Fruit fly (Drosophila melanogaster): ENCODE results near the gene CG32107.

Gene CG32107

dm6 chr3L:12827705-12828104, 33.4 kb downstream of the CG32107 start:
- TF ChIP-seq Dfd (GFP tag; optimal IDR thresholded peaks at IDR 0.05) (no peak), sv (GFP tag; optimal IDR thresholded peaks at IDR 0.05) (no peak), Vsx2 (GFP tag; optimal IDR thresholded peaks at IDR 0.05; ENCODE audit: partially characterized antibody) (no peak), Rel (GFP tag; optimal IDR thresholded peaks at IDR 0.05) (no peak), Rel (tag; optimal IDR thresholded peaks at IDR 0.05) (no peak), rgr (GFP tag; optimal IDR thresholded peaks at IDR 0.05) (no peak), pan (optimal IDR thresholded peaks at IDR 0.05) (no peak), CG32264 (GFP tag; optimal IDR thresholded peaks at IDR 0.05) (no peak)

- TF ChIP-seq lola (GFP tag; optimal IDR thresholded peaks at IDR 0.05): no peak
- no peak for TF ChIP-seq sv (GFP tag; optimal IDR thresholded peaks at IDR 0.05)
- no peak for TF ChIP-seq brk (GFP tag; optimal IDR thresholded peaks at IDR 0.05)
- TF ChIP-seq Sp1 (GFP tag; optimal IDR thresholded peaks at IDR 0.05): no peak
- TF ChIP-seq Dfd (GFP tag; optimal IDR thresholded peaks at IDR 0.05): no peak
- no peak for TF ChIP-seq dl (GFP tag; optimal IDR thresholded peaks at IDR 0.05; ENCODE audit: insufficient read depth in 1 of 2, partially characterized antibody in 2 of 2)
- no peak for TF ChIP-seq Vsx2 (GFP tag; optimal IDR thresholded peaks at IDR 0.05; ENCODE audit: partially characterized antibody)
- TF ChIP-seq Myc (optimal IDR thresholded peaks at IDR 0.05): no peak
- no peak for TF ChIP-seq usp (GFP tag; optimal IDR thresholded peaks at IDR 0.05)
- TF ChIP-seq Dif (GFP tag; optimal IDR thresholded peaks at IDR 0.05; ENCODE audit: partially characterized antibody): no peak
- no peak for TF ChIP-seq Hr83 (GFP tag; optimal IDR thresholded peaks at IDR 0.05; ENCODE audit: poor library complexity, severe bottlenecking)
- no peak for TF ChIP-seq sage (GFP tag; optimal IDR thresholded peaks at IDR 0.05)
- TF ChIP-seq dsf (GFP tag; optimal IDR thresholded peaks at IDR 0.05; ENCODE audit: borderline replicate concordance): no peak
- TF ChIP-seq CG32264 (GFP tag; optimal IDR thresholded peaks at IDR 0.05): no peak
These were observed 45.3 kb downstream of the CG32107 start for dm6 chr3L:12815756-12816155.

dm6 chr3L:12814806-12815205, 46.3 kb downstream of the CG32107 start:
- TF ChIP-seq N (GFP tag; optimal IDR thresholded peaks at IDR 0.05) (no peak), Dif (GFP tag; optimal IDR thresholded peaks at IDR 0.05; ENCODE audit: partially characterized antibody) (peak; percentile 34)

dm6 chr3L:12813907-12814306, 47.2 kb downstream of the CG32107 start, which contains the start of the genes Sf3a2 and CG42588:
Gene Sf3a2, minus strand, starts transcription at chr3L:12814019.
Gene CG42588, plus strand, starts transcription at chr3L:12814254.
- TF ChIP-seq woc (GFP tag; optimal IDR thresholded peaks at IDR 0.05) (peak; percentile 52), Mio (GFP tag; optimal IDR thresholded peaks at IDR 0.05) (no peak), Vsx2 (GFP tag; optimal IDR thresholded peaks at IDR 0.05; ENCODE audit: partially characterized antibody) (no peak), br (GFP tag; optimal IDR thresholded peaks at IDR 0.05) (no peak), Hr78 (GFP tag; optimal IDR thresholded peaks at IDR 0.05) (no peak), dsf (GFP tag; optimal IDR thresholded peaks at IDR 0.05; ENCODE audit: borderline replicate concordance) (peak; percentile 15), usp (GFP tag; optimal IDR thresholded peaks at IDR 0.05) (no peak), Rel (GFP tag; optimal IDR thresholded peaks at IDR 0.05) (no peak), Rel (tag; optimal IDR thresholded peaks at IDR 0.05) (peak; percentile 31), Hr83 (GFP tag; optimal IDR thresholded peaks at IDR 0.05; ENCODE audit: poor library complexity, severe bottlenecking) (peak; percentile 72), ey (GFP tag; optimal IDR thresholded peaks at IDR 0.05) (peak; percentile 38), sv (GFP tag; optimal IDR thresholded peaks at IDR 0.05) (peak; percentile 58), psq (GFP tag; optimal IDR thresholded peaks at IDR 0.05) (peak; percentile 56), foxo (GFP tag; optimal IDR thresholded peaks at IDR 0.05) (peak in 1 of 2 experiments; percentile 63), Dfd (GFP tag; optimal IDR thresholded peaks at IDR 0.05) (no peak), Jra (GFP tag; optimal IDR thresholded peaks at IDR 0.05) (no peak), pan (optimal IDR thresholded peaks at IDR 0.05) (no peak), dl (GFP tag; optimal IDR thresholded peaks at IDR 0.05; ENCODE audit: insufficient read depth in 1 of 2, partially characterized antibody in 2 of 2) (no peak), h (GFP tag; optimal IDR thresholded peaks at IDR 0.05) (no peak), N (GFP tag; optimal IDR thresholded peaks at IDR 0.05) (no peak), OdsH (GFP tag; optimal IDR thresholded peaks at IDR 0.05) (peak; percentile 29), HLH106 (tag; optimal IDR thresholded peaks at IDR 0.05) (peak; percentile 75), CrebA (GFP tag; optimal IDR thresholded peaks at IDR 0.05; ENCODE audit: borderline replicate concordance) (no peak), fru (GFP tag; optimal IDR thresholded peaks at IDR 0.05) (no peak), brk (GFP tag; optimal IDR thresholded peaks at IDR 0.05) (no peak), Abd-B (GFP tag; optimal IDR thresholded peaks at IDR 0.05) (no peak), GATAd (GFP tag; optimal IDR thresholded peaks at IDR 0.05) (peak; percentile 11), CG9705 (GFP tag; optimal IDR thresholded peaks at IDR 0.05) (peak; percentile 29)

Data from whole organism, wandering third instar larva.